Fruit fly (Drosophila melanogaster): ENCODE measurements around the gene Dci.

Gene Dci

dm6 chr3L:835455-836034 is 15.6 kb upstream of the Dci start, which contains the start of gene CG42554:
Gene CG42554, plus strand, starts transcription at chr3L:835683.
- TF ChIP-seq Dll (GFP tag; IDR thresholded peaks at IDR 0.05; ENCODE audit: partially characterized antibody) (peak; percentile 67), amos (GFP tag; IDR thresholded peaks at IDR 0.05; ENCODE audit: partially characterized antibody) (peak; percentile 59; the same call in 1 of the 2 replicates), CG4617 (GFP tag; optimal IDR thresholded peaks at IDR 0.05; ENCODE audit: borderline replicate concordance) (peak; percentile 59), ato (GFP tag; IDR thresholded peaks at IDR 0.05; ENCODE audit: partially characterized antibody) (0 out of 2 replicates have a peak, but pooled peaks have one; percentile 22), danr (GFP tag; IDR thresholded peaks at IDR 0.05) (no peak), lab (GFP tag; optimal IDR thresholded peaks at IDR 0.05) (no peak), grn (GFP tag; optimal IDR thresholded peaks at IDR 0.05) (no peak), CG15696 (tag; optimal IDR thresholded peaks at IDR 0.05) (no peak), CG2712 (tag; optimal IDR thresholded peaks at IDR 0.05) (no peak), Dek (tag; optimal IDR thresholded peaks at IDR 0.05) (no peak), Camta (GFP tag; optimal IDR thresholded peaks at IDR 0.05) (no peak), crp (GFP tag; optimal IDR thresholded peaks at IDR 0.05) (peak in 1 of 2 experiments; percentile 77), CG31388 (GFP tag; optimal IDR thresholded peaks at IDR 0.05) (no peak), so (GFP tag; IDR thresholded peaks at IDR 0.05) (no peak), ap (GFP tag; IDR thresholded peaks at IDR 0.05) (no peak), CG13894 (tag; optimal IDR thresholded peaks at IDR 0.05) (no peak), dmrt11E (tag; optimal IDR thresholded peaks at IDR 0.05) (no peak), repo (GFP tag; optimal IDR thresholded peaks at IDR 0.05) (no peak), ranshi (GFP tag; IDR thresholded peaks at IDR 0.05) (no peak), YL-1 (GFP tag; optimal IDR thresholded peaks at IDR 0.05) (peak; percentile 69), pzg (GFP tag; optimal IDR thresholded peaks at IDR 0.05) (peak; percentile 44), CG2129 (GFP tag; IDR thresholded peaks at IDR 0.05; ENCODE audit: partially characterized antibody) (peak; percentile 30; the same call in 1 of the 2 replicates), CG11247 (GFP tag; IDR thresholded peaks at IDR 0.05) (no peak), Usf (GFP tag; optimal IDR thresholded peaks at IDR 0.05) (no peak), CG11456 (GFP tag; IDR thresholded peaks at IDR 0.05) (no peak), CrebB (tag; optimal IDR thresholded peaks at IDR 0.05) (no peak), nerfin-1 (tag; optimal IDR thresholded peaks at IDR 0.05) (no peak), dimm (GFP tag; IDR thresholded peaks at IDR 0.05) (no peak), CG33213 (GFP tag; optimal IDR thresholded peaks at IDR 0.05) (no peak), Blimp-1 (GFP tag; optimal IDR thresholded peaks at IDR 0.05) (peak; percentile 90), Sin3A (optimal IDR thresholded peaks at IDR 0.05) (no peak), Hmx (GFP tag; optimal IDR thresholded peaks at IDR 0.05) (no peak), lbe (GFP tag; optimal IDR thresholded peaks at IDR 0.05) (peak; percentile 2), CG7357 (GFP tag; IDR thresholded peaks at IDR 0.05) (no peak), CG3407 (GFP tag; optimal IDR thresholded peaks at IDR 0.05) (no peak), p53 (GFP tag; optimal IDR thresholded peaks at IDR 0.05) (no peak), HLHmδ (GFP tag; optimal IDR thresholded peaks at IDR 0.05) (no peak), Oaz (GFP tag; IDR thresholded peaks at IDR 0.05) (no peak), CG34224 (GFP tag; IDR thresholded peaks at IDR 0.05; ENCODE audit: partially characterized antibody) (peak; percentile 68; the same call in 2 of the 3 replicates), rib (GFP tag; IDR thresholded peaks at IDR 0.05) (no peak), CG2116 (GFP tag; optimal IDR thresholded peaks at IDR 0.05) (peak; percentile 61), Dref (GFP tag; IDR thresholded peaks at IDR 0.05) (peak; percentile 82), Opbp (GFP tag; IDR thresholded peaks at IDR 0.05; ENCODE audit: partially characterized antibody) (peak; percentile 56; the same call in 1 of the 3 replicates), ac (GFP tag; optimal IDR thresholded peaks at IDR 0.05) (no peak), CG8388 (GFP tag; optimal IDR thresholded peaks at IDR 0.05) (no peak), ro (GFP tag; IDR thresholded peaks at IDR 0.05) (no peak), unc-4 (GFP tag; IDR thresholded peaks at IDR 0.05; ENCODE audit: partially characterized antibody) (peak; percentile 68), MESR4 (GFP tag; optimal IDR thresholded peaks at IDR 0.05) (peak; percentile 45), CG3838 (GFP tag; optimal IDR thresholded peaks at IDR 0.05) (no peak), CG6689 (GFP tag; IDR thresholded peaks at IDR 0.05) (no peak)

Data from whole organism, embryonic.